Fruit fly (Drosophila melanogaster) whole organism, prepupa: ENCODE results near the gene snu.

Experiments
- Blimp-1 ChIP-seq: fragments of 200-800 bp; sonication (Bioruptor generic); optimal IDR thresholded peaks from 3 replicates; lab custom pipeline; 2017; ENCODE audit warnings: missing biosample characterization, missing genetic modification characterization, mild to moderate bottlenecking, moderate library complexity, missing genetic modification reagents
- CG10631 ChIP-seq: fragments of 200-800 bp; sonication (Bioruptor generic); optimal IDR thresholded peaks from 2 replicates; lab custom pipeline; 2016; ENCODE audit warnings: missing biosample characterization, missing genetic modification characterization
- CG10669 ChIP-seq: fragments of 200-800 bp; sonication (Bioruptor generic); optimal IDR thresholded peaks from 3 replicates; lab custom pipeline; 2018; ENCODE audit warnings: missing biosample characterization, mild to moderate bottlenecking, missing genetic modification characterization, moderate library complexity
- CG11294 ChIP-seq: fragments of 200-800 bp; sonication (Bioruptor generic); IDR thresholded peaks from 2 replicates; pipeline ENCODE4 v1.3.6; 2022; ENCODE audit warnings: missing biosample characterization, missing genetic modification characterization
- CG11762 ChIP-seq: fragments of 200-800 bp; sonication (Bioruptor generic); optimal IDR thresholded peaks from 3 replicates; lab custom pipeline; 2016; ENCODE audit warnings: missing biosample characterization, missing genetic modification characterization; ENCODE audit not compliant: insufficient read depth
- CG11902 ChIP-seq: fragments of 200-800 bp; sonication (Bioruptor generic); optimal IDR thresholded peaks from 3 replicates; lab custom pipeline; 2016; ENCODE audit warnings: missing biosample characterization, missing genetic modification characterization
- CG15336 ChIP-seq: fragments of 200-800 bp; sonication (Bioruptor generic); IDR thresholded peaks from 2 replicates; pipeline ENCODE4 v1.3.6; 2022; ENCODE audit warnings: missing biosample characterization, missing genetic modification characterization
- CG1621 ChIP-seq: fragments of 200-800 bp; sonication (Bioruptor generic); optimal IDR thresholded peaks from 3 replicates; lab custom pipeline; 2018; ENCODE audit warnings: missing biosample characterization, mild to moderate bottlenecking, missing genetic modification characterization
- CG3032 ChIP-seq: fragments of 200-800 bp; optimal IDR thresholded peaks from 2 replicates; lab custom pipeline; 2019; ENCODE audit warnings: missing biosample characterization, mild to moderate bottlenecking, missing genetic modification characterization, moderate library complexity
- CG31627 ChIP-seq: fragments of 200-800 bp; sonication (Bioruptor generic); optimal IDR thresholded peaks from 3 replicates; lab custom pipeline; 2016; ENCODE audit warnings: missing biosample characterization, missing genetic modification characterization
- CG32006 ChIP-seq: fragments of 200-800 bp; sonication (Bioruptor generic); optimal IDR thresholded peaks from 3 replicates; lab custom pipeline; 2017; ENCODE audit warnings: missing biosample characterization, mild to moderate bottlenecking, missing genetic modification characterization
- CG3919 ChIP-seq: fragments of 200-800 bp; sonication (Bioruptor generic); optimal IDR thresholded peaks from 3 replicates; lab custom pipeline; 2016; ENCODE audit warnings: missing biosample characterization, missing genetic modification characterization
- CG4318 ChIP-seq: fragments of 200-800 bp; sonication (Bioruptor generic); optimal IDR thresholded peaks from 3 replicates; lab custom pipeline; 2017; ENCODE audit warnings: missing biosample characterization, mild to moderate bottlenecking, missing genetic modification characterization
- CG6163 ChIP-seq: fragments of 200-800 bp; sonication (Bioruptor generic); IDR thresholded peaks from 3 replicates; pipeline ENCODE4 v1.3.6; 2022; ENCODE audit warnings: missing biosample characterization, missing genetic modification characterization
- CG6792 ChIP-seq: fragments of 200-800 bp; sonication (Bioruptor generic); optimal IDR thresholded peaks from 3 replicates; lab custom pipeline; 2016; ENCODE audit warnings: missing biosample characterization, missing genetic modification characterization
- CG6808 ChIP-seq: fragments of 200-800 bp; sonication (Bioruptor generic); optimal IDR thresholded peaks from 3 replicates; lab custom pipeline; 2017; ENCODE audit warnings: missing biosample characterization, missing genetic modification characterization, mild to moderate bottlenecking, moderate library complexity, missing genetic modification reagents
- CG8119 ChIP-seq: fragments of 200-800 bp; sonication (Bioruptor generic); IDR thresholded peaks from 3 replicates; pipeline ENCODE4 v1.3.6; 2022; ENCODE audit warnings: missing biosample characterization, missing genetic modification characterization
- CG8319 ChIP-seq: fragments of 200-800 bp; sonication (Bioruptor generic); optimal IDR thresholded peaks from 3 replicates; lab custom pipeline; 2016; ENCODE audit warnings: missing biosample characterization, missing genetic modification characterization
- CG8632 ChIP-seq: fragments of 200-800 bp; sonication (Bioruptor generic); optimal IDR thresholded peaks from 3 replicates; lab custom pipeline; 2016; ENCODE audit warnings: missing biosample characterization, missing genetic modification characterization
- CG9139 ChIP-seq: fragments of 200-800 bp; sonication (Bioruptor generic); optimal IDR thresholded peaks from 3 replicates; lab custom pipeline; 2017; ENCODE audit warnings: missing biosample characterization, mild to moderate bottlenecking, missing genetic modification characterization
- Eip75B ChIP-seq: fragments of 200-800 bp; sonication (Bioruptor generic); optimal IDR thresholded peaks from 3 replicates; lab custom pipeline; 2016; ENCODE audit warnings: missing biosample characterization, missing genetic modification characterization
- Eip78C ChIP-seq: fragments of 200-800 bp; sonication (Bioruptor generic); peaks from one replicate; lab custom pipeline; 2016; ENCODE audit warnings: missing biosample characterization, missing genetic modification characterization
- Eip93F ChIP-seq: fragments of 200-800 bp; sonication (Bioruptor generic); optimal IDR thresholded peaks from 2 replicates; lab custom pipeline; 2016; ENCODE audit warnings: missing biosample characterization, mild to moderate bottlenecking, missing genetic modification characterization
- Ets21C ChIP-seq: fragments of 200-800 bp; sonication (Bioruptor generic); optimal IDR thresholded peaks from 3 replicates; lab custom pipeline; 2016; ENCODE audit warnings: missing biosample characterization, missing genetic modification characterization
- Ets96B ChIP-seq: fragments of 200-800 bp; optimal IDR thresholded peaks from 2 replicates; lab custom pipeline; 2019; ENCODE audit warnings: missing biosample characterization, mild to moderate bottlenecking, missing genetic modification characterization, moderate library complexity
- Gug ChIP-seq: fragments of 200-800 bp; sonication (Bioruptor generic); IDR thresholded peaks from 2 replicates; pipeline ENCODE4 v1.3.6; 2022; ENCODE audit warnings: missing biosample characterization, missing genetic modification characterization
- Hr38 ChIP-seq: sonication (Bioruptor generic); optimal IDR thresholded peaks from 2 replicates; lab custom pipeline; 2016; ENCODE audit warnings: missing biosample characterization, missing genetic modification characterization
- Hr39 ChIP-seq: fragments of 200-800 bp; sonication (Bioruptor generic); optimal IDR thresholded peaks from 2 replicates; lab custom pipeline; 2016; ENCODE audit warnings: missing biosample characterization, missing genetic modification characterization
- Hr4 ChIP-seq: fragments of 200-800 bp; sonication (Bioruptor generic); optimal IDR thresholded peaks from 3 replicates; lab custom pipeline; 2016; ENCODE audit warnings: missing biosample characterization, missing genetic modification characterization
- Met ChIP-seq: fragments of 200-800 bp; sonication (Bioruptor generic); optimal IDR thresholded peaks from 3 replicates; lab custom pipeline; 2016; ENCODE audit warnings: missing biosample characterization, missing genetic modification characterization
- OdsH ChIP-seq: fragments of 200-800 bp; sonication (Bioruptor generic); optimal IDR thresholded peaks from 3 replicates; lab custom pipeline; 2016; ENCODE audit warnings: missing biosample characterization, missing genetic modification characterization
- Smox ChIP-seq: fragments of 200-800 bp; sonication (Bioruptor generic); optimal IDR thresholded peaks from 3 replicates; lab custom pipeline; 2016; ENCODE audit warnings: missing biosample characterization, missing genetic modification characterization
- Sox14 ChIP-seq: fragments of 200-800 bp; sonication (Bioruptor generic); optimal IDR thresholded peaks from 3 replicates; lab custom pipeline; 2016; ENCODE audit warnings: missing biosample characterization, missing genetic modification characterization
- achi ChIP-seq: fragments of 200-800 bp; sonication (Bioruptor generic); optimal IDR thresholded peaks from 3 replicates; lab custom pipeline; 2016; ENCODE audit warnings: missing biosample characterization, missing genetic modification characterization
- cyc ChIP-seq: fragments of 200-800 bp; sonication (Bioruptor generic); optimal IDR thresholded peaks from 3 replicates; lab custom pipeline; 2016; ENCODE audit warnings: missing biosample characterization, missing genetic modification characterization
- dac ChIP-seq: fragments of 200-800 bp; sonication (Bioruptor generic); optimal IDR thresholded peaks from 2 replicates; lab custom pipeline; 2017; ENCODE audit warnings: missing biosample characterization, mild to moderate bottlenecking, missing genetic modification characterization
- dsx ChIP-seq: fragments of 200-800 bp; optimal IDR thresholded peaks from 3 replicates; lab custom pipeline; 2019; ENCODE audit warnings: missing biosample characterization, mild to moderate bottlenecking, missing genetic modification characterization, moderate library complexity; ENCODE audit not compliant: poor library complexity, severe bottlenecking
- eg ChIP-seq: fragments of 200-800 bp; sonication (Bioruptor generic); IDR thresholded peaks from 3 replicates; pipeline ENCODE4 v1.3.6; 2022; ENCODE audit warnings: missing biosample characterization, missing genetic modification characterization
- esn ChIP-seq: fragments of 200-800 bp; sonication (Bioruptor generic); optimal IDR thresholded peaks from 2 replicates; lab custom pipeline; 2016; ENCODE audit warnings: missing biosample characterization, mild to moderate bottlenecking, missing genetic modification characterization, moderate library complexity
- fd59A ChIP-seq: fragments of 200-800 bp; sonication (Bioruptor generic); optimal IDR thresholded peaks from 2 replicates; lab custom pipeline; 2017; ENCODE audit warnings: missing biosample characterization, mild to moderate bottlenecking, missing genetic modification characterization, missing genetic modification reagents
- fkh ChIP-seq: fragments of 200-800 bp; sonication (Bioruptor generic); optimal IDR thresholded peaks from 3 replicates; lab custom pipeline; 2017; ENCODE audit warnings: missing biosample characterization, mild to moderate bottlenecking, missing genetic modification characterization, moderate library complexity
- lz ChIP-seq: fragments of 200-800 bp; sonication (Bioruptor generic); optimal IDR thresholded peaks from 3 replicates; lab custom pipeline; 2016; ENCODE audit warnings: missing biosample characterization, missing genetic modification characterization
- net ChIP-seq: fragments of 200-800 bp; sonication (Bioruptor generic); optimal IDR thresholded peaks from 3 replicates; lab custom pipeline; 2016; ENCODE audit warnings: missing biosample characterization, missing genetic modification characterization
- pdm3 ChIP-seq: fragments of 200-800 bp; sonication (Bioruptor generic); optimal IDR thresholded peaks from 3 replicates; lab custom pipeline; 2016; ENCODE audit warnings: missing biosample characterization, missing genetic modification characterization
- spab ChIP-seq: fragments of 200-800 bp; sonication (Bioruptor generic); optimal IDR thresholded peaks from 2 replicates; lab custom pipeline; 2017; ENCODE audit warnings: missing biosample characterization, mild to moderate bottlenecking, missing genetic modification characterization, missing genetic modification reagents
- ss ChIP-seq, 2 experiments: fragments of 200-800 bp; sonication (Bioruptor generic); optimal IDR thresholded peaks; 2 replicates in 1 of 2; 3 replicates in 1 of 2; lab custom pipeline; 2017 to 2018; ENCODE audit warnings: mild to moderate bottlenecking in 2 of 2, missing biosample characterization in 2 of 2, missing genetic modification characterization in 2 of 2, moderate library complexity in 1 of 2
- svp ChIP-seq: fragments of 200-800 bp; sonication (Bioruptor generic); peaks from one replicate; lab custom pipeline; 2016; ENCODE audit warnings: missing biosample characterization, missing genetic modification characterization
- topi ChIP-seq: fragments of 200-800 bp; sonication (Bioruptor generic); optimal IDR thresholded peaks from 3 replicates; lab custom pipeline; 2016; ENCODE audit warnings: missing biosample characterization, missing genetic modification characterization
- vri ChIP-seq: fragments of 200-800 bp; sonication (Bioruptor generic); optimal IDR thresholded peaks from 3 replicates; lab custom pipeline; 2016; ENCODE audit warnings: missing biosample characterization, mild to moderate bottlenecking, missing genetic modification characterization

The snu gene

DNA sequence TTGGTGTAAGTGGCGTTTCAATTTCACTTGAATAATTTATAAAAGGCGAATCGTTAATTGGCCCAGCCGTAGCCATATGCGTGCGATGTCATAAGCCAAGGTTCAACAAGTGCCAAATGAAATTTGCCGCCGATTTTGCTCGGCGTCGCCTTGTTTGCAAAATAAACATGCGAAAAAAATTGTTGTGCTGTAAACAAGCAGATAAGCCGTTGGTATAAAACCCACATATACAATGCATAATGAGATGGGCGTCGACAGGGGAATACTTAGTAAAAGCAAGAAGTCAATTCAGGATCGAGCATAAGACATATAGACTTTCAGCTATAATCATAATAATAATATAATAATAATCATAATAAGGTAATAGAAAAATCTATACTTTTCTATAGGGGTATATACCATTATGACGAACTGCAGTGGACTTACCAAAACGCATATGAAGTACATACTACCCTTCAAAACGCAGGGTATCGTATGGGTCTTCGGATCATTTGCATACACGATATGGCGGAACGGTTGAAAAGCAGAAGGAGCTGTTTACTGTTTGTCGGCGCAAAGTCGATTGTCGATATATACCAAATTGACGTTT is 18.6 kb upstream of the snu start:
- TF ChIP-seq CG10669 (GFP tag; lab: Kevin White, UChicago) (no peak), CG11762 (no peak), CG6808 (GFP tag; lab: Kevin White, UChicago) (no peak), CG10631 (GFP tag; lab: Kevin White, UChicago) (no peak), Hr38 (no peak), dac (no peak), Eip78C (GFP tag; lab: Kevin White, UChicago) (peak; percentile 68), CG11902 (no peak), fkh (GFP tag; lab: Kevin White, UChicago) (no peak), Ets96B (tag; lab: Kevin White, UChicago) (no peak), Gug (GFP tag; lab: Robert Waterston, UW) (no peak), fd59A (no peak), CG6792 (GFP tag; lab: Kevin White, UChicago) (no peak), CG11294 (GFP tag; lab: Robert Waterston, UW) (no peak), Eip75B (GFP tag; lab: Kevin White, UChicago) (peak; percentile 8), Eip93F (GFP tag; lab: Kevin White, UChicago) (no peak), Hr4 (GFP tag; lab: Kevin White, UChicago) (no peak), CG15336 (no peak), vri (GFP tag; lab: Kevin White, UChicago) (peak; percentile 1), achi (GFP tag; lab: Kevin White, UChicago) (no peak), CG8119 (GFP tag; lab: Robert Waterston, UW) (no peak), Hr39 (peak; percentile 26), ss (GFP tag; optimal IDR thresholded peaks at IDR 0.05; lab: Kevin White, UChicago) (no peak), CG1621 (tag; lab: Kevin White, UChicago) (no peak), Ets21C (no peak), topi (GFP tag; lab: Kevin White, UChicago) (peak; percentile 19), pdm3 (GFP tag; lab: Kevin White, UChicago) (no peak), OdsH (no peak), CG9139 (GFP tag; lab: Kevin White, UChicago) (no peak), Sox14 (GFP tag; lab: Kevin White, UChicago) (no peak), CG6163 (GFP tag; lab: Robert Waterston, UW) (no peak), lz (GFP tag; lab: Kevin White, UChicago) (no peak), CG3032 (no peak), eg (no peak), Blimp-1 (no peak), net (no peak), CG8319 (GFP tag; lab: Kevin White, UChicago) (no peak), CG4318 (GFP tag; lab: Kevin White, UChicago) (no peak), svp (GFP tag; lab: Kevin White, UChicago) (peak; percentile 98), esn (GFP tag; lab: Kevin White, UChicago) (no peak), CG3919 (GFP tag; lab: Kevin White, UChicago) (no peak), CG8632 (no peak), dsx (no peak), CG31627 (GFP tag; lab: Kevin White, UChicago) (peak; percentile 35), cyc (GFP tag; lab: Kevin White, UChicago) (no peak), Smox (GFP tag; lab: Kevin White, UChicago) (peak; percentile 28), spab (GFP tag; lab: Kevin White, UChicago) (no peak), Met (GFP tag; lab: Kevin White, UChicago) (peak; percentile 22), CG32006 (GFP tag; lab: Kevin White, UChicago) (no peak)
- TF ChIP-seq, all 60 proteins: peak for 9
